Fruit fly (Drosophila melanogaster) whole organism, embryonic: Measurements from ENCODE around the gene Fdh.

Experiments used
- Atf3 ChIP-seq: fragments of 200-800 bp; sonication (Bioruptor generic); optimal IDR thresholded peaks from 3 replicates; lab custom pipeline; 2016; ENCODE audit warnings: missing biosample characterization, missing genetic modification characterization
- C15 ChIP-seq: fragments of 200-800 bp; sonication (Bioruptor generic); IDR thresholded peaks from 3 replicates; pipeline ENCODE4 v1.3.6; 2022; ENCODE audit warnings: missing biosample characterization, missing genetic modification characterization
- CG1024 ChIP-seq: fragments of 200-800 bp; sonication (Bioruptor generic); IDR thresholded peaks from 2 replicates; pipeline ENCODE4 v1.3.6; 2022; ENCODE audit warnings: missing biosample characterization, missing genetic modification characterization
- CG10366 ChIP-seq: fragments of 200-800 bp; sonication (Bioruptor generic); IDR thresholded peaks from 2 replicates; pipeline ENCODE4 v1.3.6; 2022; ENCODE audit warnings: missing biosample characterization, missing genetic modification characterization
- CG10565 ChIP-seq: fragments of 200-800 bp; sonication (Bioruptor generic); optimal IDR thresholded peaks from 3 replicates; lab custom pipeline; 2016; ENCODE audit warnings: missing biosample characterization, mild to moderate bottlenecking, missing genetic modification characterization
- CG11085 ChIP-seq: fragments of 200-800 bp; sonication (Bioruptor generic); IDR thresholded peaks from 2 replicates; pipeline ENCODE4 v1.3.6; 2022; ENCODE audit warnings: missing biosample characterization, missing genetic modification characterization
- CG13296 ChIP-seq: fragments of 200-800 bp; sonication (Bioruptor generic); optimal IDR thresholded peaks from 3 replicates; lab custom pipeline; 2018; ENCODE audit warnings: missing biosample characterization, mild to moderate bottlenecking, missing genetic modification characterization
- CG13894 ChIP-seq: fragments of 200-800 bp; sonication (Bioruptor generic); optimal IDR thresholded peaks from 3 replicates; lab custom pipeline; 2018; ENCODE audit warnings: missing biosample characterization, mild to moderate bottlenecking, missing genetic modification characterization, moderate library complexity
- CG14014 ChIP-seq: fragments of 200-800 bp; sonication (Bioruptor generic); IDR thresholded peaks from 2 replicates; pipeline ENCODE4 v1.3.6; 2022; ENCODE audit warnings: missing biosample characterization, missing genetic modification characterization
- CG1602 ChIP-seq: fragments of 200-800 bp; sonication (Bioruptor generic); optimal IDR thresholded peaks from 3 replicates; lab custom pipeline; 2016; ENCODE audit warnings: missing biosample characterization, missing genetic modification characterization
- CG17385 ChIP-seq: fragments of 200-800 bp; sonication (Bioruptor generic); optimal IDR thresholded peaks from 3 replicates; lab custom pipeline; 2018; ENCODE audit warnings: missing biosample characterization, mild to moderate bottlenecking, missing genetic modification characterization
- CG2129 ChIP-seq: fragments of 200-800 bp; sonication (Bioruptor generic); IDR thresholded peaks from 2 replicates; pipeline ENCODE4 v1.3.6; 2022; ENCODE audit warnings: missing biosample characterization, missing genetic modification characterization; ENCODE audit not compliant: partially characterized antibody
- CG3163 ChIP-seq: fragments of 200-800 bp; sonication (Bioruptor generic); optimal IDR thresholded peaks from 3 replicates; lab custom pipeline; 2016; ENCODE audit warnings: missing biosample characterization, missing genetic modification characterization
- CG4424 ChIP-seq: fragments of 200-800 bp; sonication (Bioruptor generic); optimal IDR thresholded peaks from 3 replicates; lab custom pipeline; 2016; ENCODE audit warnings: missing biosample characterization, missing genetic modification characterization
- CG6175 ChIP-seq: fragments of 200-800 bp; sonication (Bioruptor generic); IDR thresholded peaks from 3 replicates; pipeline ENCODE4 v1.3.6; 2022; ENCODE audit warnings: missing biosample characterization, missing genetic modification characterization
- CG9817 ChIP-seq: fragments of 200-800 bp; sonication (Bioruptor generic); optimal IDR thresholded peaks from 2 replicates; lab custom pipeline; 2018; ENCODE audit warnings: missing biosample characterization, mild to moderate bottlenecking, missing genetic modification characterization, moderate library complexity
- Dll ChIP-seq: fragments of 200-800 bp; sonication (Bioruptor generic); IDR thresholded peaks from 4 replicates; pipeline ENCODE4 v1.3.6; 2022; ENCODE audit warnings: missing biosample characterization, missing genetic modification characterization; ENCODE audit not compliant: partially characterized antibody
- Doc2 ChIP-seq: fragments of 200-800 bp; sonication (Bioruptor generic); IDR thresholded peaks from 2 replicates; pipeline ENCODE4 v1.3.6; 2022; ENCODE audit warnings: missing biosample characterization, missing genetic modification characterization
- Drgx ChIP-seq: fragments of 200-800 bp; sonication (Bioruptor generic); IDR thresholded peaks from 2 replicates; pipeline ENCODE4 v1.3.6; 2022; ENCODE audit warnings: missing biosample characterization, missing genetic modification characterization
- H15 ChIP-seq: fragments of 200-800 bp; sonication (Bioruptor generic); IDR thresholded peaks from 3 replicates; pipeline ENCODE4 v1.3.6; 2022; ENCODE audit warnings: missing biosample characterization, missing genetic modification characterization
- H2.0 ChIP-seq: fragments of 200-800 bp; sonication (Bioruptor generic); IDR thresholded peaks from 2 replicates; pipeline ENCODE4 v1.3.6; 2022; ENCODE audit warnings: missing biosample characterization, missing genetic modification characterization
- HLHmδ ChIP-seq: fragments of 200-800 bp; sonication (Bioruptor generic); optimal IDR thresholded peaks from 2 replicates; lab custom pipeline; 2018; ENCODE audit warnings: missing biosample characterization, mild to moderate bottlenecking, missing genetic modification characterization, moderate library complexity
- Lpt ChIP-seq: fragments of >200 bp; optimal IDR thresholded peaks from 2 replicates; lab custom pipeline; 2018; ENCODE audit warnings: missing biosample characterization, missing genetic modification characterization
- MTF-1 ChIP-seq: fragments of 200-800 bp; sonication (Bioruptor generic); optimal IDR thresholded peaks from 2 replicates; lab custom pipeline; 2018; ENCODE audit warnings: missing biosample characterization, mild to moderate bottlenecking, missing genetic modification characterization, borderline replicate concordance
- NC2β ChIP-seq: fragments of 200-800 bp; sonication (Bioruptor generic); optimal IDR thresholded peaks from 2 replicates; lab custom pipeline; 2016; ENCODE audit warnings: missing biosample characterization, missing genetic modification characterization
- Nf-YC ChIP-seq: fragments of 200-800 bp; optimal IDR thresholded peaks from 3 replicates; lab custom pipeline; 2019; ENCODE audit warnings: missing biosample characterization, mild to moderate bottlenecking, missing genetic modification characterization, moderate library complexity
- NfI ChIP-seq: fragments of 200-800 bp; sonication (Bioruptor generic); optimal IDR thresholded peaks from 3 replicates; lab custom pipeline; 2018; ENCODE audit warnings: missing biosample characterization, mild to moderate bottlenecking, missing genetic modification characterization, moderate library complexity
- Sox100B ChIP-seq: fragments of 200-800 bp; sonication (Bioruptor generic); optimal IDR thresholded peaks from 3 replicates; lab custom pipeline; 2018; ENCODE audit warnings: missing biosample characterization, mild to moderate bottlenecking, missing genetic modification characterization
- TFAM ChIP-seq: fragments of 200-800 bp; sonication (Bioruptor generic); optimal IDR thresholded peaks from 2 replicates; lab custom pipeline; 2017; ENCODE audit warnings: missing biosample characterization, missing genetic modification characterization, inconsistent platforms
- Trl ChIP-seq, 3 experiments: fragments of >200 bp in 2 of 3; fragments of 200-800 bp in 1 of 3; sonication (Bioruptor generic) in 1 of 3; optimal IDR thresholded peaks; 2 replicates in 1 of 3; 3 replicates in 2 of 3; lab custom pipeline; 2016 to 2017; ENCODE audit warnings: missing biosample characterization in 1 of 3, missing genetic modification characterization in 1 of 3
- abd-A ChIP-seq: fragments of 200-800 bp; sonication (Bioruptor generic); optimal IDR thresholded peaks from 3 replicates; lab custom pipeline; 2019; ENCODE audit warnings: missing biosample characterization, mild to moderate bottlenecking, missing genetic modification characterization, moderate library complexity
- bcd ChIP-seq: fragments of 200-800 bp; sonication (Bioruptor generic); optimal IDR thresholded peaks from 2 replicates; lab custom pipeline; 2017; ENCODE audit warnings: missing biosample characterization, mild to moderate bottlenecking, missing genetic modification characterization
- bowl ChIP-seq: fragments of 200-800 bp; sonication (Bioruptor generic); IDR thresholded peaks from 2 replicates; pipeline ENCODE4 v1.3.6; 2022; ENCODE audit warnings: missing biosample characterization, missing genetic modification characterization
- br ChIP-seq: fragments of >200 bp; optimal IDR thresholded peaks from 2 replicates; lab custom pipeline; 2017
- chn ChIP-seq: fragments of 200-800 bp; sonication (Bioruptor generic); optimal IDR thresholded peaks from 2 replicates; lab custom pipeline; 2016; ENCODE audit warnings: missing biosample characterization, missing genetic modification characterization
- disco-r ChIP-seq: fragments of 200-800 bp; sonication (Bioruptor generic); optimal IDR thresholded peaks from 2 replicates; lab custom pipeline; 2016; ENCODE audit warnings: missing biosample characterization, missing genetic modification characterization
- ems ChIP-seq: fragments of 200-800 bp; sonication (Bioruptor generic); optimal IDR thresholded peaks from 3 replicates; lab custom pipeline; 2016; ENCODE audit warnings: missing biosample characterization, missing genetic modification characterization
- fd64A ChIP-seq: fragments of 200-800 bp; sonication (Bioruptor generic); optimal IDR thresholded peaks from 3 replicates; lab custom pipeline; 2018; ENCODE audit warnings: missing biosample characterization, mild to moderate bottlenecking, missing genetic modification characterization
- gsb-n ChIP-seq: fragments of 200-800 bp; sonication (Bioruptor generic); optimal IDR thresholded peaks from 3 replicates; lab custom pipeline; 2018; ENCODE audit warnings: missing biosample characterization, mild to moderate bottlenecking, missing genetic modification characterization
- gt ChIP-seq: fragments of 200-800 bp; sonication (Bioruptor generic); IDR thresholded peaks from 2 replicates; pipeline ENCODE4 v1.3.6; 2022; ENCODE audit warnings: missing biosample characterization, missing genetic modification characterization
- insv ChIP-seq, 2 experiments: fragments of 200-800 bp; sonication (Bioruptor generic); optimal IDR thresholded peaks; 3 replicates each; lab custom pipeline; 2016 to 2018; ENCODE audit warnings: missing biosample characterization in 2 of 2, missing genetic modification characterization in 2 of 2
- org-1 ChIP-seq: fragments of 200-800 bp; sonication (Bioruptor generic); optimal IDR thresholded peaks from 2 replicates; lab custom pipeline; 2017; ENCODE audit warnings: missing biosample characterization, missing genetic modification characterization
- run ChIP-seq: fragments of 200-800 bp; sonication (Bioruptor generic); optimal IDR thresholded peaks from 3 replicates; lab custom pipeline; 2018; ENCODE audit warnings: missing biosample characterization, mild to moderate bottlenecking, missing genetic modification characterization
- sens ChIP-seq: fragments of 200-800 bp; sonication (Bioruptor generic); peaks from one replicate; lab custom pipeline; 2016; ENCODE audit warnings: missing biosample characterization, missing genetic modification characterization
- slou ChIP-seq: fragments of 200-800 bp; sonication (Bioruptor generic); optimal IDR thresholded peaks from 3 replicates; lab custom pipeline; 2016; ENCODE audit warnings: missing biosample characterization, missing genetic modification characterization
- so ChIP-seq: fragments of 200-800 bp; sonication (Bioruptor generic); IDR thresholded peaks from 3 replicates; pipeline ENCODE4 v1.3.6; 2022; ENCODE audit warnings: missing biosample characterization, missing genetic modification characterization
- stc ChIP-seq: fragments of 200-800 bp; sonication (Bioruptor generic); IDR thresholded peaks from 2 replicates; pipeline ENCODE4 v1.3.6; 2022; ENCODE audit warnings: missing biosample characterization, missing genetic modification characterization
- tap ChIP-seq: fragments of 200-800 bp; optimal IDR thresholded peaks from 3 replicates; lab custom pipeline; 2019; ENCODE audit warnings: missing biosample characterization, mild to moderate bottlenecking, missing genetic modification characterization, moderate library complexity
- tin ChIP-seq: fragments of 200-800 bp; sonication (Bioruptor generic); optimal IDR thresholded peaks from 3 replicates; lab custom pipeline; 2016; ENCODE audit warnings: missing biosample characterization, missing genetic modification characterization
- trh ChIP-seq: fragments of 200-800 bp; sonication (Bioruptor generic); optimal IDR thresholded peaks from 2 replicates; lab custom pipeline; 2016; ENCODE audit warnings: missing biosample characterization, missing genetic modification characterization
- wor ChIP-seq: fragments of 200-800 bp; sonication (Bioruptor generic); IDR thresholded peaks from 2 replicates; pipeline ENCODE4 v1.3.6; 2022; ENCODE audit warnings: missing biosample characterization, missing genetic modification characterization
- z ChIP-seq: fragments of 200-800 bp; sonication (Bioruptor generic); IDR thresholded peaks from 3 replicates; pipeline ENCODE4 v1.3.6; 2022; ENCODE audit warnings: missing biosample characterization, missing genetic modification characterization

Fdh gene

dm6 chr3R:10849515-10849973 lies 22.6 kb downstream of the Fdh start, which contains the start of gene CG42394 (continued):
- TF ChIP-seq trh (peak; percentile 90), HLHmδ (GFP tag; lab: Kevin White, UChicago) (no peak), NC2β (GFP tag; lab: Kevin White, UChicago) (peak; percentile 68), CG4424 (GFP tag; lab: Kevin White, UChicago) (peak; percentile 96), CG13296 (peak; percentile 94), CG14014 (peak; percentile 95), Atf3 (GFP tag; lab: Kevin White, UChicago) (peak; percentile 44), CG10366 (GFP tag; lab: Robert Waterston, UW) (peak; percentile 90), Dll (GFP tag; lab: Robert Waterston, UW) (0 out of 4 replicates have a peak, but pooled peaks have one; percentile 43), tin (GFP tag; lab: Kevin White, UChicago) (peak; percentile 95), CG9817 (peak; percentile 83), C15 (GFP tag; lab: Robert Waterston, UW) (peak; percentile 83), fd64A (peak; percentile 47), Doc2 (GFP tag; lab: Robert Waterston, UW) (no peak), Nf-YC (tag; lab: Kevin White, UChicago) (peak; percentile 84), insv (GFP tag; optimal IDR thresholded peaks at IDR 0.05; lab: Kevin White, UChicago) (peak in 1 of 2 experiments; percentile 31), br (lab: Kevin White, UChicago) (no peak), disco-r (peak; percentile 28), gsb-n (tag; lab: Kevin White, UChicago) (peak; percentile 94), CG1024 (GFP tag; lab: Robert Waterston, UW) (peak; percentile 90), H15 (GFP tag; lab: Robert Waterston, UW) (peak; percentile 91), Sox100B (GFP tag; lab: Kevin White, UChicago) (peak; percentile 97), ems (GFP tag; lab: Kevin White, UChicago) (peak; percentile 89), TFAM (GFP tag; lab: Kevin White, UChicago) (peak; percentile 64), NfI (peak; percentile 94), Trl (optimal IDR thresholded peaks at IDR 0.05; lab: Kevin White, UChicago) (no peak), Trl (GFP tag; optimal IDR thresholded peaks at IDR 0.05; lab: Kevin White, UChicago) (peak; percentile 70), chn (peak; percentile 71), Drgx (peak; percentile 95), gt (GFP tag; lab: Robert Waterston, UW) (peak; percentile 74), bowl (GFP tag; lab: Robert Waterston, UW) (peak; percentile 87), CG2129 (no peak), org-1 (GFP tag; lab: Kevin White, UChicago) (peak; percentile 87), Lpt (GFP tag; lab: Kevin White, UChicago) (no peak), CG3163 (peak; percentile 50), MTF-1 (GFP tag; lab: Kevin White, UChicago) (peak; percentile 91), CG6175 (peak; percentile 85), wor (GFP tag; lab: Robert Waterston, UW) (peak; percentile 89), CG10565 (GFP tag; lab: Kevin White, UChicago) (peak; percentile 82), abd-A (tag; lab: Kevin White, UChicago) (no peak), so (GFP tag; lab: Robert Waterston, UW) (peak; percentile 95; the same call in 2 of the 3 replicates), slou (GFP tag; lab: Kevin White, UChicago) (peak; percentile 84), run (peak; percentile 80), sens (GFP tag; lab: Kevin White, UChicago) (peak; percentile 97), CG11085 (peak; percentile 74), CG17385 (peak; percentile 88), bcd (GFP tag; lab: Kevin White, UChicago) (peak; percentile 97), H2.0 (GFP tag; lab: Robert Waterston, UW) (peak; percentile 93), tap (tag; lab: Kevin White, UChicago) (peak; percentile 90), z (no peak), CG1602 (GFP tag; lab: Kevin White, UChicago) (peak; percentile 92), stc (GFP tag; lab: Robert Waterston, UW) (peak; percentile 95), CG13894 (peak; percentile 86)
